Worm (Caenorhabditis elegans): ENCODE measurements around the gene snap-1.

The snap-1 gene

ce11 chrV:8098239-8098638 is 32.2 kb upstream of the snap-1 start, which contains the start of gene str-145:
Gene str-145 (minus strand): TSS chrV:8098339.
- no peak for TF ChIP-seq lin-11 (tag; optimal IDR thresholded peaks at IDR 0.05)
- no peak for TF ChIP-seq ztf-1 (GFP tag; conservative IDR thresholded peaks at IDR 0.05)
- no peak for TF ChIP-seq nhr-77 (tag; optimal IDR thresholded peaks at IDR 0.05)
- TF ChIP-seq ama-1 (optimal IDR thresholded peaks at IDR 0.05): no peak
- TF ChIP-seq nhr-21 (tag; optimal IDR thresholded peaks at IDR 0.05): no peak
- no peak for TF ChIP-seq ceh-82 (tag; optimal IDR thresholded peaks at IDR 0.05)
- TF ChIP-seq nhr-129 (tag; optimal IDR thresholded peaks at IDR 0.05): no peak
- TF ChIP-seq fos-1 (tag; optimal IDR thresholded peaks at IDR 0.05): no peak
- TF ChIP-seq unc-62 (GFP tag; optimal IDR thresholded peaks at IDR 0.05): no peak
- no peak for TF ChIP-seq snpc-4 (tag; optimal IDR thresholded peaks at IDR 0.05)

DNA sequence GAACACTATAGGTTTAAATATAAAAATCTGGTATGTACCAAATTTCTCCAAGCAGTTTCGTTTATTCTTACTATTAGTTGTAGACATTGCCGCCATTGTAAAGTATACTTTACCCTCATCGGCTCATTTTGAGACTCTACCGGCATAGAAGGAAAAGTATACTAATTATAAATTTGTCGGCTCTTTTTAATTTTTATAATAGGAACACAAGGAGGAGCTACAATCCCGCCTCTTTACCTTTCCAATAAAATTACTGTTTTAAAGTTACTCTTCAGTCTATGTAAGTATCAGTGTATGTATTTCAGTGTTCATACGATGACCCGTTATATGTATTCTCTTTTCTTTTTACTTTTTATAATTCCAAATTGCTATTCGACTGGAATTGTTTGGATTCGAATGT is 31.1 kb upstream of the snap-1 start, which contains the start of gene sdz-23:
sdz-23 (plus strand) TSS at position 301 of the 400 bp plus-strand sequence.
- TF ChIP-seq alr-1 (tag; optimal IDR thresholded peaks at IDR 0.05) (no peak), F13H6.1 (tag; optimal IDR thresholded peaks at IDR 0.05) (no peak), elt-3 (tag; optimal IDR thresholded peaks at IDR 0.05) (no peak), sma-3 (GFP tag; optimal IDR thresholded peaks at IDR 0.05) (no peak), nhr-12 (tag; optimal IDR thresholded peaks at IDR 0.05) (no peak), mab-5 (tag; optimal IDR thresholded peaks at IDR 0.05) (no peak)

ce11 chrV:8102960-8103359 is 27.5 kb upstream of the snap-1 start, which contains the start of gene str-90:
Gene str-90 (plus strand): TSS chrV:8103260.
- no peak for TF ChIP-seq unc-39 (tag; optimal IDR thresholded peaks at IDR 0.05)
- TF ChIP-seq nhr-6 (tag; optimal IDR thresholded peaks at IDR 0.05): no peak
- TF ChIP-seq nhr-77 (tag; optimal IDR thresholded peaks at IDR 0.05): no peak
- TF ChIP-seq ZK546.5 (tag; optimal IDR thresholded peaks at IDR 0.05): no peak
- TF ChIP-seq C34F6.9 (tag; optimal IDR thresholded peaks at IDR 0.05): no peak
- no peak for TF ChIP-seq ztf-1 (GFP tag; conservative IDR thresholded peaks at IDR 0.05)
- TF ChIP-seq alr-1 (tag; optimal IDR thresholded peaks at IDR 0.05): no peak

DNA sequence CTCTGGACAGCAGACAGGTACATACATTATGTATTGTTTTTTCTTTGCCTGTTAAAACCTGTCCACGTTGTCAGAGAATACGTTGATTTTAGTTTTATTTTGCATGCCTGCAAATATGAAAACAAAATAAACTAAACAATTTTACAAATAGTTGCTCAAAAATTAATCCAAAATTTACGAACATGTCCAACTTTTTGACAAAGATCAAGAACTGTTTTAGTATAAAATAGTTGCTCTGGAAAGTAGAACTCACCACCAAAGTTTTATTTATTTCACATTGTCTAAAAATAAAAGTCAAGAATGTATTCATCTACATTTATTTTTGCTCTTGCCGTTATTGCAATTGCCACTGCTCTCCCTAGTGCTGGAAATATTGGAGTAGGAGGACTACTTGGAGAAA is 25.9 kb upstream of the snap-1 start, which contains the start of gene srlf-16:
srlf-16 (plus strand) TSS at position 301 of the 400 bp plus-strand sequence.
- TF ChIP-seq lin-13 (GFP tag; optimal IDR thresholded peaks at IDR 0.05) (no peak), nhr-237 (tag; optimal IDR thresholded peaks at IDR 0.05) (no peak), nhr-10 (tag; optimal IDR thresholded peaks at IDR 0.05) (no peak), skn-1 (tag; optimal IDR thresholded peaks at IDR 0.05) (no peak), mdl-1 (tag; optimal IDR thresholded peaks at IDR 0.05) (no peak), ceh-82 (tag; optimal IDR thresholded peaks at IDR 0.05) (no peak), nhr-25 (tag; optimal IDR thresholded peaks at IDR 0.05) (no peak), aly-2 (tag; optimal IDR thresholded peaks at IDR 0.05) (no peak), mab-5 (tag; optimal IDR thresholded peaks at IDR 0.05) (no peak)

- TF ChIP-seq nhr-21 (tag; optimal IDR thresholded peaks at IDR 0.05): no peak
- TF ChIP-seq ztf-1 (GFP tag; conservative IDR thresholded peaks at IDR 0.05): no peak
- TF ChIP-seq egl-27 (tag; optimal IDR thresholded peaks at IDR 0.05): no peak
- TF ChIP-seq mbf-1 (tag; optimal IDR thresholded peaks at IDR 0.05): no peak
- no peak for TF ChIP-seq mab-5 (tag; optimal IDR thresholded peaks at IDR 0.05)
Measured at ce11 chrV:8108670-8109069, 21.7 kb upstream of the snap-1 start, which contains the start of gene myo-5. Gene myo-5 (plus strand): TSS chrV:8108970.

DNA sequence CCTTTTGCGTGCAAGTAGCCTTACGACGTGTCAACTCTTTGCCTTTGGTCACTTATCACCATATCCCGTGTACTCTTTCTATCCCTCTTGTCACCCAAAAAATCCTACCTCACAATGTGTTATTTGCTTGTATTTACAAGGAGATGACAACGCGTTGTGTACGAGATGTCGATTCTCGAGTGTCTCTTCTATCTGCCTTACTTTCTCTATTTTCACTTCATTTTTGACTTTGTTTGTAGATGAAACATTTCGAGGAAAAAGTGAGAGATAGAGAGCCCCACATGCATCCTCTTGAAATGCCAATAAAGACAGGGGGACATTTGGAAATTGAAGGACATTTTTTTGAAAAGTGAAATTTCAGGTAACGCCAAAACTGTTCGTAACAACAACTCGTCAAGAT is 19.6 kb upstream of the snap-1 start:
- TF ChIP-seq F13H6.1 (tag; optimal IDR thresholded peaks at IDR 0.05): peak; percentile 11
- TF ChIP-seq nhr-25 (tag; optimal IDR thresholded peaks at IDR 0.05): no peak

DNA sequence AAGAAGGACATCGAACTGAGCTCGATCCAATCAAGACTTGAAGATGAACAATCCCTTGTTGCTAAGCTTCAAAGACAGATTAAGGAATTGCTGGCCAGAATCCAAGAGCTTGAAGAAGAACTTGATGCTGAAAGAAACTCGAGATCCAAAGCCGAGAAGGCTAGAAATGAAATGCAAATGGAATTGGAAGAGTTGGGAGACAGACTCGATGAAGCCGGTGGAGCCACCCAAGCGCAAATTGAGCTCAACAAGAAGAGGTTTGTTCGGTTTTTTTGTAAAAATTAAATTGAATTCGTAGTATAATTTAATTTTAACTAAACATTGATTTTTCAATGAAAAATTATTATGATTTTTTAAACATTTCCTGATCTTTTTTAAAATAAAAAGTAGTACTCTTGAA is 15.9 kb upstream of the snap-1 start:
- TF ChIP-seq C34F6.9 (tag; optimal IDR thresholded peaks at IDR 0.05): no peak
- TF ChIP-seq sma-9 (GFP tag; optimal IDR thresholded peaks at IDR 0.05): no peak
- TF ChIP-seq sma-9 (tag; optimal IDR thresholded peaks at IDR 0.05): no peak
- TF ChIP-seq ama-1 (optimal IDR thresholded peaks at IDR 0.05): no peak

All from whole organism, L2 larva.